Worm (Caenorhabditis elegans): ENCODE data around the gene T25B2.1.

The T25B2.1 gene

ce11 chrX:6206305-6206704, 32.5 kb downstream of the T25B2.1 start, which contains the start of gene mtp-18:
TSS of gene mtp-18 (minus strand) at chrX:6206405.
- no peak for TF ChIP-seq ceh-79 (tag; optimal IDR thresholded peaks at IDR 0.05)

ce11 chrX:6207687-6208088, 33.9 kb downstream of the T25B2.1 start, which contains the start of gene T13C5.6:
TSS of gene T13C5.6 (minus strand) at chrX:6207687.
- TF ChIP-seq dox-1 (GFP tag; IDR thresholded peaks at IDR 0.05), result peak; percentile 93
- no peak for TF ChIP-seq attf-6 (GFP tag; IDR thresholded peaks at IDR 0.05)
- TF ChIP-seq F49E8.2 (tag; optimal IDR thresholded peaks at IDR 0.05; ENCODE audit: insufficient read depth), result no peak
- TF ChIP-seq egl-44 (GFP tag; IDR thresholded peaks at IDR 0.05), result peak; percentile 88
- peak; percentile 81 for TF ChIP-seq snpc-1.3 (tag; optimal IDR thresholded peaks at IDR 0.05; ENCODE audit: insufficient read depth)
- TF ChIP-seq ztf-18 (tag; optimal IDR thresholded peaks at IDR 0.05), result peak; percentile 77
- TF ChIP-seq K12H6.12 (tag; optimal IDR thresholded peaks at IDR 0.05), result peak; percentile 95
- TF ChIP-seq nhr-179 (tag; optimal IDR thresholded peaks at IDR 0.05), result peak; percentile 79
- TF ChIP-seq madf-6 (GFP tag; IDR thresholded peaks at IDR 0.05), result peak; percentile 55; the same call in 1 of the 2 replicates
- TF ChIP-seq attf-5 (GFP tag; optimal IDR thresholded peaks at IDR 0.05), result peak; percentile 89
- 0 out of 2 replicates have a peak, but pooled peaks have one; percentile 44 for TF ChIP-seq ztf-28 (GFP tag; IDR thresholded peaks at IDR 0.05)
- peak; percentile 76 for TF ChIP-seq fkh-3 (tag; optimal IDR thresholded peaks at IDR 0.05)
- peak; percentile 92 for TF ChIP-seq B0261.1 (tag; optimal IDR thresholded peaks at IDR 0.05)
- peak; percentile 81 for TF ChIP-seq lir-1 (GFP tag; conservative IDR thresholded peaks at IDR 0.05)
- TF ChIP-seq snpc-1.1 (tag; optimal IDR thresholded peaks at IDR 0.05; ENCODE audit: insufficient read depth), result no peak
- no peak for TF ChIP-seq B0019.2 (GFP tag; conservative IDR thresholded peaks at IDR 0.05)
- TF ChIP-seq aptf-2 (GFP tag; conservative IDR thresholded peaks at IDR 0.05), result peak; percentile 83
- TF ChIP-seq unc-62 (GFP tag; optimal IDR thresholded peaks at IDR 0.05), result no peak
- TF ChIP-seq ZK185.1 (tag; optimal IDR thresholded peaks at IDR 0.05; ENCODE audit: poor library complexity, severe bottlenecking), result peak; percentile 97
- TF ChIP-seq B0035.1 (tag; optimal IDR thresholded peaks at IDR 0.05), result peak; percentile 88
- TF ChIP-seq D2030.7 (GFP tag; IDR thresholded peaks at IDR 0.05), result peak; percentile 43; the same call in 1 of the 2 replicates
- TF ChIP-seq lag-1 (GFP tag; IDR thresholded peaks at IDR 0.05), result no peak
- TF ChIP-seq dpl-1 (GFP tag; optimal IDR thresholded peaks at IDR 0.05), result no peak
- TF ChIP-seq F37B4.10 (GFP tag; IDR thresholded peaks at IDR 0.05), result 0 out of 2 replicates have a peak, but pooled peaks have one; percentile 66
- peak; percentile 78 to 93 for TF ChIP-seq rec-8 (tag; optimal IDR thresholded peaks at IDR 0.05)
- peak; percentile 76 for TF ChIP-seq unc-130 (GFP tag; optimal IDR thresholded peaks at IDR 0.05)
- TF ChIP-seq F39B2.1 (GFP tag; IDR thresholded peaks at IDR 0.05), result no peak
- TF ChIP-seq lin-35 (GFP tag; optimal IDR thresholded peaks at IDR 0.05), result peak in 1 of 3 experiments; percentile 58
- peak; percentile 81 for TF ChIP-seq pbrm-1 (GFP tag; IDR thresholded peaks at IDR 0.05)
- peak; percentile 22 for TF ChIP-seq lsl-1 (GFP tag; optimal IDR thresholded peaks at IDR 0.05)
- peak; percentile 76 for TF ChIP-seq hrde-1 (tag; optimal IDR thresholded peaks at IDR 0.05; ENCODE audit: borderline replicate concordance)
- peak; percentile 46 for TF ChIP-seq ztf-22 (GFP tag; optimal IDR thresholded peaks at IDR 0.05)
- TF ChIP-seq somi-1 (GFP tag; optimal IDR thresholded peaks at IDR 0.05), result peak; percentile 90
- peak; percentile 72 for TF ChIP-seq tlf-1 (GFP tag; optimal IDR thresholded peaks at IDR 0.05)
- peak; percentile 82 for TF ChIP-seq hmg-1.2 (GFP tag; IDR thresholded peaks at IDR 0.05)
- peak; percentile 63 for TF ChIP-seq ccch-3 (GFP tag; optimal IDR thresholded peaks at IDR 0.05)
- no peak for TF ChIP-seq Y53F4B.3 (GFP tag; IDR thresholded peaks at IDR 0.05)
- peak; percentile 21; the same call in 1 of the 2 replicates for TF ChIP-seq F33H1.4 (GFP tag; IDR thresholded peaks at IDR 0.05)
- no peak for TF ChIP-seq F55B11.4 (tag; optimal IDR thresholded peaks at IDR 0.05; ENCODE audit: borderline replicate concordance, insufficient read depth)
- peak; percentile 91 for TF ChIP-seq rpc-1 (optimal IDR thresholded peaks at IDR 0.05)
- peak; percentile 70 for TF ChIP-seq rpc-1 (tag; optimal IDR thresholded peaks at IDR 0.05)
- TF ChIP-seq mxl-1 (tag; optimal IDR thresholded peaks at IDR 0.05), result peak; percentile 68
- TF ChIP-seq zfh-2 (GFP tag; conservative IDR thresholded peaks at IDR 0.05), result peak; percentile 89
- TF ChIP-seq cebp-1 (GFP tag; IDR thresholded peaks at IDR 0.05), result peak; percentile 74
- peak; percentile 91 for TF ChIP-seq cebp-1 (tag; optimal IDR thresholded peaks at IDR 0.05)
